Worm (Caenorhabditis elegans) whole organism, L4/young adult: Measurements from ENCODE around the gene phat-5.

ENCODE experiments used
- W03F9.2 ChIP-seq: fragments of 150-350 bp; optimal IDR thresholded peaks from 2 replicates; lab custom pipeline; 2014; ENCODE audit warnings: missing biosample characterization, missing genetic modification characterization
- him-1 ChIP-seq: sonication (generic microtip); optimal IDR thresholded peaks from 2 replicates; lab custom pipeline; 2016; ENCODE audit warnings: missing genotype, missing genetic modification reagents, missing genetic modification characterization, missing compliant biosample characterization

ce11 chrV:4125552-4126084 lies 3.3 kb upstream of the phat-5 start, which contains the start of gene T05B4.12:
- TF ChIP-seq W03F9.2 (no peak), him-1 (tag; lab: Kevin White, UChicago) (no peak)
